Worm (Caenorhabditis elegans): Measurements from ENCODE around the gene del-9.

DNA sequence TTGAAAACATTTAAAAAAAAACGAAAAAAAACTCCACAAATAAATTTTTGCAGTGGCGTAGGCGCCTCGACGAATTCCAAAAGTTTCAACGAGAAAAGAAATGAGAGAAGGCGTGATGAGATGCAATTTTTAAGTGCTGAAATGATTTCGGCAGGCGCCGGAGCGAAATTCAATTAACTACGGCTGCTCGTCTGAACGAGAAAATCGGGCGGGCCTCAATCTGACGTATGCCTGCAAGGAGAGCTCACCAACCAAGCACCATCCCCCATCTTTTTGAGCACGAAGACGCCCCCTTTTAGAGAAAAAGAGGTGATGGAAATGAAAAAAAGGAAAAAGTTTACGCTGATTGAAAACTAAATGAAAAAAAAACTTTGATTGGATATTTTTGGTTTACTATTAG is 17.7 kb upstream of the del-9 start:
- TF ChIP-seq nhr-76 (tag; optimal IDR thresholded peaks at IDR 0.05) (no peak), tbx-8 (GFP tag; optimal IDR thresholded peaks at IDR 0.05) (no peak), ces-1 (GFP tag; optimal IDR thresholded peaks at IDR 0.05) (peak; percentile 18), nhr-237 (tag; optimal IDR thresholded peaks at IDR 0.05) (no peak), mab-5 (tag; optimal IDR thresholded peaks at IDR 0.05) (no peak), lin-13 (tag; optimal IDR thresholded peaks at IDR 0.05) (no peak), nhr-28 (tag; optimal IDR thresholded peaks at IDR 0.05) (no peak), snpc-4 (tag; optimal IDR thresholded peaks at IDR 0.05) (no peak), unc-39 (tag; optimal IDR thresholded peaks at IDR 0.05) (no peak), sem-2 (GFP tag; optimal IDR thresholded peaks at IDR 0.05) (no peak)

Measured in whole organism, mixed stage, embryonic.